Worm (Caenorhabditis elegans): Measurements from ENCODE around the gene sor-3.

sor-3 gene

DNA sequence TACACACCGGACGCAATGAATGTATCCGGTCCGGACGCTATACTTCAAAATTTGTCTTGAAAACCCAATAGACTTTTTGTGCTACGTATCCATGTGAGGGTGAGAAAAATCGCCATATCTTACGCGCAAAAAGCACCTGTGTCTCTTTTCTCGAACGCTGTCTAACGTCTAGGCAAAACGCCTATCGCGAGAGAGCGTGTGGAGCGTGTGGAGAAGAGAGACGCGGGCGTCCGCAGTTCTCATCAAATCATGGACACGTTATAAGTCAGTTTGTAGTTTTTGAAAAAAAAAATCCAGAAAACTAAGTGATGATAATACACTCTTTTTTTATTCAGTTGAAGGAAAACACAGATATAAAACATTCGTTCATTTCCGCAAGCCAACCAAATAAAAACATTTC, 27.6 kb downstream of the sor-3 start:
- peak; percentile 38 for TF ChIP-seq F16B12.6 (tag; optimal IDR thresholded peaks at IDR 0.05)
- TF ChIP-seq egl-27 (tag; optimal IDR thresholded peaks at IDR 0.05), result no peak
- TF ChIP-seq nhr-71 (tag; optimal IDR thresholded peaks at IDR 0.05), result no peak
- TF ChIP-seq hlh-4 (tag; optimal IDR thresholded peaks at IDR 0.05), result no peak
- no peak for TF ChIP-seq hlh-17 (GFP tag; optimal IDR thresholded peaks at IDR 0.05; ENCODE audit: borderline replicate concordance)
- TF ChIP-seq ets-5 (GFP tag; IDR thresholded peaks at IDR 0.05), result no peak
- peak; percentile 13 for TF ChIP-seq nhr-47 (tag; optimal IDR thresholded peaks at IDR 0.05)
- TF ChIP-seq efl-3 (GFP tag; optimal IDR thresholded peaks at IDR 0.05), result no peak
- no peak for TF ChIP-seq fkh-8 (tag; optimal IDR thresholded peaks at IDR 0.05)
- TF ChIP-seq isw-1 (GFP tag; IDR thresholded peaks at IDR 0.05), result no peak
- no peak for TF ChIP-seq ceh-90 (tag; optimal IDR thresholded peaks at IDR 0.05)
- TF ChIP-seq unc-98 (GFP tag; IDR thresholded peaks at IDR 0.05), result no peak
- no peak for TF ChIP-seq grh-1 (GFP tag; IDR thresholded peaks at IDR 0.05)
- no peak for TF ChIP-seq sup-37 (GFP tag; optimal IDR thresholded peaks at IDR 0.05)
- TF ChIP-seq mdl-1 (tag; optimal IDR thresholded peaks at IDR 0.05), result peak in 1 of 2 experiments; percentile 8
- no peak for TF ChIP-seq nhr-20 (tag; optimal IDR thresholded peaks at IDR 0.05)
- no peak for TF ChIP-seq zip-4 (GFP tag; optimal IDR thresholded peaks at IDR 0.05)
- TF ChIP-seq mef-2 (tag; optimal IDR thresholded peaks at IDR 0.05), result no peak
- TF ChIP-seq skn-1 (tag; optimal IDR thresholded peaks at IDR 0.05), result no peak
- no peak for TF ChIP-seq pag-3 (tag; optimal IDR thresholded peaks at IDR 0.05; ENCODE audit: borderline replicate concordance, insufficient read depth)
- TF ChIP-seq blmp-1 (tag; optimal IDR thresholded peaks at IDR 0.05), result no peak
- no peak for TF ChIP-seq nhr-90 (tag; optimal IDR thresholded peaks at IDR 0.05; ENCODE audit: poor library complexity)
- TF ChIP-seq lin-13 (GFP tag; optimal IDR thresholded peaks at IDR 0.05), result no peak
- no peak for TF ChIP-seq elt-2 (tag; optimal IDR thresholded peaks at IDR 0.05)
- TF ChIP-seq snu-23 (GFP tag; optimal IDR thresholded peaks at IDR 0.05), result peak; percentile 24
- no peak for TF ChIP-seq sptf-1 (tag; optimal IDR thresholded peaks at IDR 0.05)
- no peak for TF ChIP-seq hpl-2 (GFP tag; optimal IDR thresholded peaks at IDR 0.05)
- no peak for TF ChIP-seq ceh-82 (tag; optimal IDR thresholded peaks at IDR 0.05)
- TF ChIP-seq lin-39 (tag; optimal IDR thresholded peaks at IDR 0.05), result no peak
- no peak for TF ChIP-seq mep-1 (tag; optimal IDR thresholded peaks at IDR 0.05)
- TF ChIP-seq lin-35 (GFP tag; optimal IDR thresholded peaks at IDR 0.05), result peak in 1 of 2 experiments; percentile 35
- no peak for TF ChIP-seq C34B4.2 (tag; optimal IDR thresholded peaks at IDR 0.05)
- no peak for TF ChIP-seq nhr-11 (tag; optimal IDR thresholded peaks at IDR 0.05)
- no peak for TF ChIP-seq alr-1 (tag; optimal IDR thresholded peaks at IDR 0.05; ENCODE audit: borderline replicate concordance)
- no peak for TF ChIP-seq ceh-88 (GFP tag; IDR thresholded peaks at IDR 0.05)
- no peak for TF ChIP-seq ztf-11 (tag; optimal IDR thresholded peaks at IDR 0.05)

DNA sequence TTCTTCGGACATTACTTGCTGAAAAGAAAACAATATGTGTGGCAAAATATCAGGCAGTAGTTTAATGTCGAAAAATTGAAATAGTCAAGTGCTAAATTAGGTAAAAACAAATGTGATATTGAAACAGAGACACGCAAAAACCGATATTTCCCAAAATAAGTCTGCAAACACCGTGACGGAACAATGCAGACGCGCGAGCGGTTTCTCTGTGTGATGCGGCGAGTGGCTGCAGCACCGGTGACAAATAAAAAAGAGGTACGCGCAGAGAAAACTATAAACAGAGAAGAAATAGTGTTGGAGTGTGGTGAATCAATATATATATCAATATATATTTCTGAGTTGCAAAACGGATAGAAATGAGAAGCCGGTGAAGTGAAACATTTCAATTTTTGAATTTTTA, 29.3 kb downstream of the sor-3 start, which contains the start of gene ife-2:
TSS of gene ife-2 (minus strand) at position 18 of the 400 bp plus-strand sequence.
- TF ChIP-seq nhr-12 (tag; optimal IDR thresholded peaks at IDR 0.05) (no peak), efl-3 (GFP tag; optimal IDR thresholded peaks at IDR 0.05) (no peak), isw-1 (GFP tag; IDR thresholded peaks at IDR 0.05) (no peak), lin-13 (GFP tag; optimal IDR thresholded peaks at IDR 0.05) (no peak), nhr-71 (tag; optimal IDR thresholded peaks at IDR 0.05) (peak; percentile 77), irx-1 (tag; optimal IDR thresholded peaks at IDR 0.05) (no peak), swsn-7 (tag; optimal IDR thresholded peaks at IDR 0.05) (peak; percentile 74), grh-1 (GFP tag; IDR thresholded peaks at IDR 0.05) (0 out of 2 replicates have a peak, but pooled peaks have one; percentile 10), unc-130 (tag; optimal IDR thresholded peaks at IDR 0.05) (peak; percentile 49), pax-3 (tag; optimal IDR thresholded peaks at IDR 0.05) (no peak), ces-1 (GFP tag; optimal IDR thresholded peaks at IDR 0.05) (no peak), lin-35 (GFP tag; optimal IDR thresholded peaks at IDR 0.05) (peak; percentile 69 to 83), zip-4 (GFP tag; optimal IDR thresholded peaks at IDR 0.05) (peak; percentile 7), rnt-1 (tag; optimal IDR thresholded peaks at IDR 0.05) (peak; percentile 60), ceh-90 (tag; optimal IDR thresholded peaks at IDR 0.05) (no peak), ztf-4 (tag; optimal IDR thresholded peaks at IDR 0.05) (peak; percentile 1), lin-15B (tag; optimal IDR thresholded peaks at IDR 0.05) (no peak), ztf-11 (tag; optimal IDR thresholded peaks at IDR 0.05) (no peak), snu-23 (GFP tag; optimal IDR thresholded peaks at IDR 0.05) (peak; percentile 88), lin-14 (GFP tag; optimal IDR thresholded peaks at IDR 0.05) (no peak), F16B12.6 (tag; optimal IDR thresholded peaks at IDR 0.05) (peak; percentile 96), alr-1 (tag; optimal IDR thresholded peaks at IDR 0.05; ENCODE audit: borderline replicate concordance) (no peak), lin-39 (tag; optimal IDR thresholded peaks at IDR 0.05) (no peak), unc-86 (tag; optimal IDR thresholded peaks at IDR 0.05) (peak; percentile 50), mdl-1 (tag; optimal IDR thresholded peaks at IDR 0.05) (peak in 1 of 2 experiments; percentile 71), nhr-85 (tag) (peak; percentile 74), nhr-19 (GFP tag; conservative IDR thresholded peaks at IDR 0.05) (peak; percentile 64), blmp-1 (tag; optimal IDR thresholded peaks at IDR 0.05) (peak; percentile 61)
